Worm (Caenorhabditis elegans): Measurements from ENCODE around the gene F40G9.17.

DNA sequence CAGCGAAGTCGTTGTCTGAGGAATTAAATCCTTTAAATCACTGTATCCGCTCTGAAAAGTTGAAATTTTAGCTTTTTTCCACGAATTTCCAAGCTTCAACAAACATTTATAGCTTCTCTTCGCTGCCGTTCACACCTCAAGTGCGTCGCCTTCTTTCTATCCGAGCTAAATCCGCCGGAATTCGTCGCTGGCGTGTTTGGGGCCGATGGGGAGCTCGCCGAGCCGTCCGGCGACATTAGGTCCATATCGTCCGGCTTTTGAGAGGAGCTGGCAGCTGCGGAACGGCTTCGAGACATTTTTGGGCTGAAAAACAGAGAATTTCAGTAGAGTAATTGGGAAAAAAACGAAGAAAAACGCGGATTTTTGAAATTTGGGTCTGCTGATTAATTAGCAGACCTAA, 6.4 kb upstream of the F40G9.17 start, which contains the start of gene mxl-2:
- TF ChIP-seq B0310.2 (tag; optimal IDR thresholded peaks at IDR 0.05): no peak
- no peak for TF ChIP-seq pes-1 (GFP tag; IDR thresholded peaks at IDR 0.05)
- no peak for TF ChIP-seq aly-1 (tag; optimal IDR thresholded peaks at IDR 0.05)
- TF ChIP-seq flt-1 (GFP tag; IDR thresholded peaks at IDR 0.05): no peak
- no peak for TF ChIP-seq ama-1 (optimal IDR thresholded peaks at IDR 0.05)
- TF ChIP-seq ceh-36 (tag; optimal IDR thresholded peaks at IDR 0.05): no peak
- TF ChIP-seq hmg-4 (GFP tag; optimal IDR thresholded peaks at IDR 0.05): no peak

All from whole organism, early embryonic.